Worm (Caenorhabditis elegans) whole organism, late embryonic: ENCODE data around the gene cutl-19.

Source experiments
- C08G9.2 ChIP-seq: sonication (generic microtip); optimal IDR thresholded peaks from 2 replicates; lab custom pipeline; 2016; ENCODE audit warnings: mild to moderate bottlenecking, missing genetic modification characterization, moderate library complexity, missing compliant biosample characterization
- C38D4.7 ChIP-seq: fragments of 200-800 bp; sonication (Bioruptor generic); optimal IDR thresholded peaks from 2 replicates; lab custom pipeline; 2018; ENCODE audit warnings: mild to moderate bottlenecking, missing genetic modification characterization, moderate library complexity, missing compliant biosample characterization
- F13H6.1 ChIP-seq: sonication (generic microtip); optimal IDR thresholded peaks from 2 replicates; lab custom pipeline; 2016; ENCODE audit warnings: missing genetic modification characterization, missing compliant biosample characterization
- K02D7.2 ChIP-seq: sonication (generic microtip); optimal IDR thresholded peaks from 2 replicates; lab custom pipeline; 2017; ENCODE audit warnings: mild to moderate bottlenecking, missing genetic modification characterization, missing compliant biosample characterization
- T23F11.4 ChIP-seq: fragments of 200-800 bp; sonication (Bioruptor generic); optimal IDR thresholded peaks from 2 replicates; lab custom pipeline; 2018; ENCODE audit warnings: mild to moderate bottlenecking, missing genetic modification characterization, missing compliant biosample characterization
- ahr-1 ChIP-seq: sonication (generic microtip); optimal IDR thresholded peaks from 2 replicates; lab custom pipeline; 2016; ENCODE audit warnings: missing genetic modification characterization, missing compliant biosample characterization
- ceh-14 ChIP-seq: sonication (generic microtip); optimal IDR thresholded peaks from 2 replicates; lab custom pipeline; 2016; ENCODE audit warnings: missing genotype, missing genetic modification characterization, missing compliant biosample characterization
- ceh-2 ChIP-seq: sonication (generic microtip); optimal IDR thresholded peaks from 2 replicates; lab custom pipeline; 2016; ENCODE audit warnings: missing genotype, missing genetic modification characterization, missing compliant biosample characterization
- ceh-22 ChIP-seq: sonication (generic microtip); optimal IDR thresholded peaks from 2 replicates; lab custom pipeline; 2017; ENCODE audit warnings: missing biosample characterization, missing genetic modification characterization
- ceh-24 ChIP-seq: sonication (generic microtip); optimal IDR thresholded peaks from 2 replicates; lab custom pipeline; 2016; ENCODE audit warnings: mild to moderate bottlenecking, missing genetic modification characterization, missing compliant biosample characterization
- ceh-30 ChIP-seq: fragments of 150-350 bp; optimal IDR thresholded peaks from 2 replicates; lab custom pipeline; 2014; ENCODE audit warnings: missing biosample characterization, missing genetic modification characterization
- ceh-31 ChIP-seq: sonication (generic microtip); optimal IDR thresholded peaks from 2 replicates; lab custom pipeline; 2016; ENCODE audit warnings: missing genetic modification characterization, missing compliant biosample characterization
- ceh-34 ChIP-seq: sonication (generic microtip); optimal IDR thresholded peaks from 2 replicates; lab custom pipeline; 2016; ENCODE audit warnings: mild to moderate bottlenecking, missing genetic modification characterization, missing compliant biosample characterization
- ceh-45 ChIP-seq: fragments of 200-800 bp; sonication (Bioruptor generic); IDR thresholded peaks from 2 replicates; pipeline ENCODE4 v1.3.6; 2022; ENCODE audit warnings: missing genetic modification reagents, missing genetic modification characterization, missing compliant biosample characterization
- ceh-48 ChIP-seq: sonication (generic microtip); optimal IDR thresholded peaks from 2 replicates; lab custom pipeline; 2016; ENCODE audit warnings: missing genetic modification characterization, inconsistent platforms, missing compliant biosample characterization
- ceh-6 ChIP-seq: fragments of 200-800 bp; sonication (Bioruptor generic); optimal IDR thresholded peaks from 2 replicates; lab custom pipeline; 2018; ENCODE audit warnings: mild to moderate bottlenecking, missing genetic modification characterization, missing compliant biosample characterization
- che-1 ChIP-seq: sonication (generic microtip); optimal IDR thresholded peaks from 2 replicates; lab custom pipeline; 2016; ENCODE audit warnings: mild to moderate bottlenecking, missing genetic modification characterization, missing compliant biosample characterization
- dmd-4 ChIP-seq: sonication (generic microtip); optimal IDR thresholded peaks from 2 replicates; lab custom pipeline; 2016; ENCODE audit warnings: borderline replicate concordance, missing genetic modification characterization, missing compliant biosample characterization
- dve-1 ChIP-seq: sonication (generic microtip); optimal IDR thresholded peaks from 2 replicates; lab custom pipeline; 2017; ENCODE audit warnings: antibody characterized with exemption, mild to moderate bottlenecking, missing genetic modification characterization, missing compliant biosample characterization
- elt-2 ChIP-seq: sonication (generic microtip); optimal IDR thresholded peaks from 2 replicates; lab custom pipeline; 2016; ENCODE audit warnings: missing genetic modification reagents, missing genetic modification characterization, missing compliant biosample characterization
- elt-4 ChIP-seq: sonication (generic microtip); optimal IDR thresholded peaks from 2 replicates; lab custom pipeline; 2016; ENCODE audit warnings: missing genetic modification characterization, missing compliant biosample characterization
- ets-4 ChIP-seq: sonication (generic microtip); optimal IDR thresholded peaks from 2 replicates; lab custom pipeline; 2016; ENCODE audit warnings: missing genetic modification characterization, missing compliant biosample characterization
- fax-1 ChIP-seq: sonication (generic microtip); optimal IDR thresholded peaks from 2 replicates; lab custom pipeline; 2016; ENCODE audit warnings: missing genotype, missing genetic modification characterization, missing compliant biosample characterization
- fkh-10 ChIP-seq: fragments of 150-350 bp; optimal IDR thresholded peaks from 2 replicates; lab custom pipeline; 2014; ENCODE audit warnings: missing biosample characterization, missing genetic modification reagents, missing genetic modification characterization
- hlh-15 ChIP-seq: sonication (generic microtip); optimal IDR thresholded peaks from 2 replicates; lab custom pipeline; 2016; ENCODE audit warnings: missing genetic modification characterization, missing compliant biosample characterization
- hlh-30 ChIP-seq: sonication (generic microtip); optimal IDR thresholded peaks from 2 replicates; lab custom pipeline; 2017; ENCODE audit warnings: antibody characterized with exemption, missing genetic modification characterization, missing compliant biosample characterization; ENCODE audit not compliant: insufficient read depth
- hlh-6 ChIP-seq: sonication (generic microtip); optimal IDR thresholded peaks from 2 replicates; lab custom pipeline; 2016; ENCODE audit warnings: missing genotype, missing genetic modification characterization, missing compliant biosample characterization
- hlh-8 ChIP-seq: sonication (generic microtip); optimal IDR thresholded peaks from 2 replicates; lab custom pipeline; 2016; ENCODE audit warnings: missing genotype, missing genetic modification characterization, missing compliant biosample characterization
- lim-6 ChIP-seq: sonication (generic microtip); optimal IDR thresholded peaks from 2 replicates; lab custom pipeline; 2016; ENCODE audit warnings: missing genetic modification characterization, missing compliant biosample characterization
- madf-2 ChIP-seq: sonication (generic microtip); optimal IDR thresholded peaks from 2 replicates; lab custom pipeline; 2017; ENCODE audit warnings: missing genetic modification characterization, missing compliant biosample characterization
- mec-3 ChIP-seq: sonication (generic microtip); optimal IDR thresholded peaks from 2 replicates; lab custom pipeline; 2016; ENCODE audit warnings: borderline replicate concordance, missing genetic modification characterization, missing compliant biosample characterization
- nfya-1 ChIP-seq: sonication (generic microtip); optimal IDR thresholded peaks from 2 replicates; lab custom pipeline; 2017; ENCODE audit warnings: missing genetic modification characterization, mild to moderate bottlenecking, missing compliant biosample characterization, antibody characterized with exemption, moderate library complexity
- nhr-11 ChIP-seq: fragments of 150-350 bp; optimal IDR thresholded peaks from 2 replicates; lab custom pipeline; 2014; ENCODE audit warnings: missing biosample characterization, missing genetic modification characterization
- npax-4 ChIP-seq: sonication (generic microtip); optimal IDR thresholded peaks from 2 replicates; lab custom pipeline; 2016; ENCODE audit warnings: missing genetic modification characterization, missing compliant biosample characterization
- odd-2 ChIP-seq: sonication (generic microtip); optimal IDR thresholded peaks from 2 replicates; lab custom pipeline; 2017; ENCODE audit warnings: antibody characterized with exemption, mild to moderate bottlenecking, missing genetic modification characterization, missing compliant biosample characterization
- pag-3 ChIP-seq: sonication (generic microtip); optimal IDR thresholded peaks from 2 replicates; lab custom pipeline; 2016; ENCODE audit warnings: missing compliant biosample characterization, missing genetic modification characterization, borderline replicate concordance
- pha-2 ChIP-seq: sonication (generic microtip); optimal IDR thresholded peaks from 2 replicates; lab custom pipeline; 2017; ENCODE audit warnings: mild to moderate bottlenecking, missing genetic modification characterization, missing compliant biosample characterization
- pqm-1 ChIP-seq: sonication (generic microtip); optimal IDR thresholded peaks from 2 replicates; lab custom pipeline; 2016; ENCODE audit warnings: missing genetic modification characterization, missing compliant biosample characterization
- pros-1 ChIP-seq: fragments of 150-350 bp; optimal IDR thresholded peaks from 2 replicates; lab custom pipeline; 2014; ENCODE audit warnings: missing biosample characterization, missing genetic modification reagents, missing genetic modification characterization
- ref-2 ChIP-seq: sonication (generic microtip); optimal IDR thresholded peaks from 2 replicates; lab custom pipeline; 2016; ENCODE audit warnings: missing genetic modification characterization, missing compliant biosample characterization
- rnt-1 ChIP-seq: sonication (generic microtip); optimal IDR thresholded peaks from 2 replicates; lab custom pipeline; 2016; ENCODE audit warnings: missing genetic modification characterization, missing compliant biosample characterization
- sdc-2 ChIP-seq: sonication (generic microtip); optimal IDR thresholded peaks from 2 replicates; lab custom pipeline; 2016; ENCODE audit warnings: missing genotype, missing genetic modification characterization, missing compliant biosample characterization
- sox-4 ChIP-seq: sonication (generic microtip); optimal IDR thresholded peaks from 2 replicates; lab custom pipeline; 2017; ENCODE audit warnings: mild to moderate bottlenecking, missing genetic modification characterization, inconsistent platforms, missing compliant biosample characterization
- tbx-2 ChIP-seq: sonication (generic microtip); optimal IDR thresholded peaks from 2 replicates; lab custom pipeline; 2016; ENCODE audit warnings: missing genetic modification characterization, missing compliant biosample characterization
- tbx-7 ChIP-seq: sonication (generic microtip); optimal IDR thresholded peaks from 2 replicates; lab custom pipeline; 2016; ENCODE audit warnings: missing genotype, missing genetic modification characterization, missing compliant biosample characterization
- unc-86 ChIP-seq: sonication (generic microtip); optimal IDR thresholded peaks from 2 replicates; lab custom pipeline; 2016; ENCODE audit warnings: missing genetic modification characterization, missing compliant biosample characterization
- zip-5 ChIP-seq: sonication (generic microtip); optimal IDR thresholded peaks from 2 replicates; lab custom pipeline; 2016; ENCODE audit warnings: missing genetic modification characterization, missing compliant biosample characterization
- ztf-16 ChIP-seq: sonication (generic microtip); optimal IDR thresholded peaks from 2 replicates; lab custom pipeline; 2017; ENCODE audit warnings: missing genetic modification characterization, missing compliant biosample characterization

cutl-19 gene

DNA sequence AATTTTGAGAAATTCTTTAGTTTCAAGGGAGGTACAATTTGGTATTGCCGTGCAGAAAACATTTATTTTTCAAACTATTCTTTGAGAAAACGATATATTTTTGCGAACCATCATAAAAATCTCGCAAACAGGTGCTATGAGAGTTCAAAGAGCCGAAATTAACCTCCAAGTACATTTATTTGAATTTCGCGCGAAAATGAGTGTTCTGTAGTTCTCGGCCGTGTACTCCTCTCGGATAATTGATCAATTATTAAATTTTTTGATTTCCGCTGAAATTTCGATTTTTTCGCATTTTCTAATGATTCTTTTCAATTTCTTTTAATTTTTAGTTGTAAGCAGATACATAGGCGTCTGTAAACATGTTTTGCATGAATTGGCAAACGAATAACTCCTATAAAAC is 27.2 kb downstream of the cutl-19 start:
- no peak for TF ChIP-seq elt-2 (tag; lab: Kevin White, UChicago)
- no peak for TF ChIP-seq K02D7.2 (tag; lab: Kevin White, UChicago)
- TF ChIP-seq ahr-1 (tag; lab: Kevin White, UChicago): no peak
- TF ChIP-seq npax-4 (tag; lab: Kevin White, UChicago): no peak
- TF ChIP-seq ref-2: peak; percentile 50
- TF ChIP-seq ceh-2 (tag; lab: Kevin White, UChicago): peak; percentile 20
- no peak for TF ChIP-seq F13H6.1 (tag; lab: Kevin White, UChicago)
- no peak for TF ChIP-seq mec-3 (tag; lab: Kevin White, UChicago)
- no peak for TF ChIP-seq ceh-48 (tag; lab: Kevin White, UChicago)
- no peak for TF ChIP-seq ceh-45 (GFP tag; lab: Robert Waterston, UW)
- no peak for TF ChIP-seq rnt-1
- TF ChIP-seq pros-1 (tag; lab: Kevin White, UChicago): no peak
- no peak for TF ChIP-seq pha-2 (tag; lab: Kevin White, UChicago)
- no peak for TF ChIP-seq che-1 (tag; lab: Kevin White, UChicago)
- no peak for TF ChIP-seq ceh-14
- no peak for TF ChIP-seq ceh-6
- no peak for TF ChIP-seq tbx-2 (tag; lab: Kevin White, UChicago)
- no peak for TF ChIP-seq pag-3 (tag; lab: Kevin White, UChicago)
- peak; percentile 79 for TF ChIP-seq C08G9.2 (tag; lab: Kevin White, UChicago)
- TF ChIP-seq T23F11.4: no peak
- TF ChIP-seq elt-4 (tag; lab: Kevin White, UChicago): no peak
- TF ChIP-seq nfya-1 (tag; lab: Kevin White, UChicago): no peak
- no peak for TF ChIP-seq dve-1 (tag; lab: Kevin White, UChicago)
- no peak for TF ChIP-seq odd-2
- TF ChIP-seq ceh-22 (tag; lab: Kevin White, UChicago): no peak
- TF ChIP-seq fax-1 (tag; lab: Kevin White, UChicago): no peak
- peak; percentile 21 for TF ChIP-seq lim-6
- no peak for TF ChIP-seq sdc-2 (tag; lab: Kevin White, UChicago)
- no peak for TF ChIP-seq ceh-30
- TF ChIP-seq zip-5 (tag; lab: Kevin White, UChicago): peak; percentile 35
- no peak for TF ChIP-seq ceh-34 (tag; lab: Kevin White, UChicago)
- peak; percentile 91 for TF ChIP-seq ets-4 (tag; lab: Kevin White, UChicago)
- no peak for TF ChIP-seq ceh-24 (tag; lab: Kevin White, UChicago)
- TF ChIP-seq nhr-11 (tag; lab: Kevin White, UChicago): no peak
- no peak for TF ChIP-seq pqm-1 (tag; lab: Kevin White, UChicago)
- TF ChIP-seq ceh-31: peak; percentile 47
- TF ChIP-seq dmd-4: no peak
- peak; percentile 25 for TF ChIP-seq tbx-7 (tag; lab: Kevin White, UChicago)
- TF ChIP-seq fkh-10: no peak
- TF ChIP-seq hlh-15: no peak
- no peak for TF ChIP-seq hlh-8 (tag; lab: Kevin White, UChicago)
- TF ChIP-seq hlh-30 (tag; lab: Kevin White, UChicago): no peak

DNA sequence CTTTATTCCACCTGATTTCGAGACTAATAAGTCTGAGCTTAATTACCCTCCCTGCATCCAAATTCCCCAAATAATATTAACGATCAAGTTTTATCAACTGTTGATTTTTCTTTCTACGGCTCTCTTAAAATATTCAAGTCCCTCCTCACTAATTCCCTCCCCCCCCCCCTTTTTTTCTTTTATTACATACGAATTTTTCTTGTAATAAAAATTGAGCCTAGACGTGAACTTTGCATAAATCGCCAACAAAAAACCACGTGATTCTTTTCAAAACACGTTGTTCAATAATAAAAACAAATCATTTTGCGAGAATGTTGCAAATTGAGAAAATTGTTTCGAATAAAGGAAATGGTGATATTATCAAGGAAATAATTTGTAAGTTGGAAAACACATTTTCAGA is 29.0 kb downstream of the cutl-19 start, which contains the start of gene K10D2.8:
Gene K10D2.8 (plus strand): TSS at position 301 of the 400 bp plus-strand sequence.
- TF ChIP-seq C38D4.7 (GFP tag; lab: Kevin White, UChicago): no peak
- no peak for TF ChIP-seq rnt-1
- no peak for TF ChIP-seq elt-2 (tag; lab: Kevin White, UChicago)
- TF ChIP-seq zip-5 (tag; lab: Kevin White, UChicago): no peak
- TF ChIP-seq hlh-6 (tag; lab: Kevin White, UChicago): no peak
- TF ChIP-seq unc-86 (tag; lab: Kevin White, UChicago): no peak
- TF ChIP-seq ceh-31: no peak
- TF ChIP-seq madf-2 (tag; lab: Kevin White, UChicago): no peak
- no peak for TF ChIP-seq tbx-2 (tag; lab: Kevin White, UChicago)
- no peak for TF ChIP-seq ceh-6
- TF ChIP-seq npax-4 (tag; lab: Kevin White, UChicago): no peak
- no peak for TF ChIP-seq ztf-16
- no peak for TF ChIP-seq pha-2 (tag; lab: Kevin White, UChicago)
- TF ChIP-seq lim-6: no peak
- no peak for TF ChIP-seq T23F11.4
- no peak for TF ChIP-seq ceh-34 (tag; lab: Kevin White, UChicago)
- TF ChIP-seq sox-4 (tag; lab: Kevin White, UChicago): no peak
